Fruit fly (Drosophila melanogaster) whole organism: ENCODE results near the gene Cyp311a1.

Source experiments
- Dll ChIP-seq: fragments of >200 bp; optimal IDR thresholded peaks from 2 replicates; lab custom pipeline; 2017
- pan ChIP-seq: fragments of >200 bp; optimal IDR thresholded peaks from 2 replicates; lab custom pipeline; 2017

DNA sequence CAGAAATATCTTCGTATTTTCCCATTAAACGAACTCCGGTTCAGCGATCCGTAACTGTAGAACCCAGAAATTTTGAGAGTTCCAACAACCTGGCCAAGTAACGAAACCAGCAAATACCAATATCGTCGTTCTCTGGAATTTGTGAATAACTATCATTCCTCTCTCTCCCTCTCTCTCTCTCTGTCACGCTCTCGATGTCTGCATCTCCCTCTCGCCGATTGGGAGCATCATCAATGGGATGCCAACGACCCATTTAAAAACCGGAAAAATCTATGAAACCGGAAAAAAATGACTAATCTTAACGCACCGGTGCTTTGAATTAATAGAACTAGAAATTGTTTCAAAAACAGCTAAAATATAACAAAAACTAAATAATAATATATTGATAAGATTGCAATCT is 23.7 kb downstream of the Cyp311a1 start:
- TF ChIP-seq Dll (lab: Kevin White, UChicago) = no peak
- TF ChIP-seq pan (lab: Kevin White, UChicago) = no peak
